Fruit fly (Drosophila melanogaster) whole organism, embryonic: Measurements from ENCODE around the gene CG10581.
A peak's percentile ranks its signal among the peaks of the same experiment; 100 is the strongest.

ENCODE experiments used
- CG10462 ChIP-seq: fragments of 200-800 bp; sonication (Bioruptor generic); optimal IDR thresholded peaks from 2 replicates; lab custom pipeline; 2016; ENCODE audit warnings: missing biosample characterization, missing genetic modification characterization
- CG12299 ChIP-seq: fragments of 200-800 bp; sonication (Bioruptor generic); optimal IDR thresholded peaks from 2 replicates; lab custom pipeline; 2018; ENCODE audit warnings: missing biosample characterization, mild to moderate bottlenecking, missing genetic modification characterization
- CG14965 ChIP-seq: fragments of 200-800 bp; sonication (Bioruptor generic); optimal IDR thresholded peaks from 2 replicates; lab custom pipeline; 2016; ENCODE audit warnings: missing biosample characterization, missing genetic modification characterization, borderline replicate concordance
- CG15514 ChIP-seq: fragments of 200-800 bp; sonication (Bioruptor generic); optimal IDR thresholded peaks from 3 replicates; lab custom pipeline; 2017; ENCODE audit warnings: missing biosample characterization, missing genetic modification characterization, mild to moderate bottlenecking, moderate library complexity, missing genetic modification reagents
- CG1602 ChIP-seq: fragments of 200-800 bp; sonication (Bioruptor generic); optimal IDR thresholded peaks from 3 replicates; lab custom pipeline; 2016; ENCODE audit warnings: missing biosample characterization, missing genetic modification characterization
- CG16779 ChIP-seq: fragments of 200-800 bp; sonication (Bioruptor generic); IDR thresholded peaks from 2 replicates; pipeline ENCODE4 v1.3.6; 2022; ENCODE audit warnings: missing biosample characterization, missing genetic modification characterization
- CG17328 ChIP-seq: fragments of 200-800 bp; sonication (Bioruptor generic); IDR thresholded peaks from 2 replicates; pipeline ENCODE4 v1.3.6; 2022; ENCODE audit warnings: missing biosample characterization, missing genetic modification characterization
- CG2116 ChIP-seq: fragments of 200-800 bp; sonication (Bioruptor generic); optimal IDR thresholded peaks from 3 replicates; lab custom pipeline; 2018; ENCODE audit warnings: missing biosample characterization, mild to moderate bottlenecking, missing genetic modification characterization
- CG2120 ChIP-seq: fragments of 200-800 bp; sonication (Bioruptor generic); optimal IDR thresholded peaks from 3 replicates; lab custom pipeline; 2016; ENCODE audit warnings: missing biosample characterization, missing genetic modification characterization
- CG30431 ChIP-seq: fragments of 200-800 bp; sonication (Bioruptor generic); optimal IDR thresholded peaks from 2 replicates; lab custom pipeline; 2017; ENCODE audit warnings: missing biosample characterization, missing genetic modification characterization
- CG32767 ChIP-seq: fragments of 200-800 bp; sonication (Bioruptor generic); IDR thresholded peaks from 2 replicates; pipeline ENCODE4 v1.3.6; 2022; ENCODE audit warnings: missing biosample characterization, missing genetic modification characterization
- CG7372 ChIP-seq: fragments of 200-800 bp; sonication (Bioruptor generic); IDR thresholded peaks from 2 replicates; pipeline ENCODE4 v1.3.6; 2022; ENCODE audit warnings: missing biosample characterization, missing genetic modification characterization
- CG7786 ChIP-seq: fragments of 200-800 bp; sonication (Bioruptor generic); optimal IDR thresholded peaks from 2 replicates; lab custom pipeline; 2016; ENCODE audit warnings: missing biosample characterization, missing genetic modification characterization
- CG7928 ChIP-seq: fragments of 200-800 bp; sonication (Bioruptor generic); optimal IDR thresholded peaks from 2 replicates; lab custom pipeline; 2017; ENCODE audit warnings: missing biosample characterization, mild to moderate bottlenecking, missing genetic modification characterization
- Dip2 ChIP-seq: fragments of 200-800 bp; sonication (Bioruptor generic); IDR thresholded peaks from 2 replicates; pipeline ENCODE4 v1.3.6; 2022; ENCODE audit warnings: missing biosample characterization, missing genetic modification characterization
- Dp ChIP-seq: fragments of 200-800 bp; sonication (Bioruptor generic); optimal IDR thresholded peaks from 2 replicates; lab custom pipeline; 2018; ENCODE audit warnings: missing biosample characterization, mild to moderate bottlenecking, missing genetic modification characterization, moderate library complexity
- Gsc ChIP-seq: fragments of 200-800 bp; sonication (Bioruptor generic); IDR thresholded peaks from 2 replicates; pipeline ENCODE4 v1.3.6; 2022; ENCODE audit warnings: missing biosample characterization, missing genetic modification characterization
- Gug ChIP-seq: fragments of 200-800 bp; sonication (Bioruptor generic); IDR thresholded peaks from 4 replicates; pipeline ENCODE4 v1.3.6; 2022; ENCODE audit warnings: missing biosample characterization, missing genetic modification characterization
- H15 ChIP-seq: fragments of 200-800 bp; sonication (Bioruptor generic); IDR thresholded peaks from 3 replicates; pipeline ENCODE4 v1.3.6; 2022; ENCODE audit warnings: missing biosample characterization, missing genetic modification characterization
- Hand ChIP-seq: fragments of 200-800 bp; sonication (Bioruptor generic); optimal IDR thresholded peaks from 2 replicates; lab custom pipeline; 2017; ENCODE audit warnings: mild to moderate bottlenecking, missing biosample characterization, missing genetic modification reagents, missing genetic modification characterization
- Hey ChIP-seq: fragments of 200-800 bp; sonication (Bioruptor generic); optimal IDR thresholded peaks from 3 replicates; lab custom pipeline; 2018; ENCODE audit warnings: missing biosample characterization, mild to moderate bottlenecking, missing genetic modification characterization
- Hmx ChIP-seq: fragments of 200-800 bp; sonication (Bioruptor generic); optimal IDR thresholded peaks from 2 replicates; lab custom pipeline; 2016; ENCODE audit warnings: missing biosample characterization, missing genetic modification characterization
- Hr39 ChIP-seq: fragments of >200 bp; optimal IDR thresholded peaks from 2 replicates; lab custom pipeline; 2017
- Hr51 ChIP-seq, 2 experiments: fragments of 200-800 bp; sonication (Bioruptor generic); optimal IDR thresholded peaks; 2 replicates in 1 of 2; 3 replicates in 1 of 2; lab custom pipeline; 2016 to 2018; ENCODE audit warnings: missing biosample characterization in 2 of 2, missing genetic modification characterization in 2 of 2, mild to moderate bottlenecking in 1 of 2, moderate library complexity in 1 of 2
- Lhr ChIP-seq: fragments of 200-800 bp; sonication (Bioruptor generic); optimal IDR thresholded peaks from 3 replicates; lab custom pipeline; 2017; ENCODE audit warnings: mild to moderate bottlenecking, missing biosample characterization, missing genetic modification reagents, missing genetic modification characterization
- Mes4 ChIP-seq: fragments of 200-800 bp; sonication (Bioruptor generic); optimal IDR thresholded peaks from 2 replicates; lab custom pipeline; 2016; ENCODE audit warnings: missing biosample characterization, missing genetic modification characterization
- Pdp1 ChIP-seq, 2 experiments: fragments of 200-800 bp; sonication (Bioruptor generic); optimal IDR thresholded peaks; 3 replicates each; lab custom pipeline; 2016; ENCODE audit warnings: missing biosample characterization in 2 of 2, missing genetic modification characterization in 2 of 2, mild to moderate bottlenecking in 1 of 2, moderate library complexity in 1 of 2
- Rx ChIP-seq: fragments of 200-800 bp; sonication (Bioruptor generic); IDR thresholded peaks from 2 replicates; pipeline ENCODE4 v1.3.6; 2022; ENCODE audit warnings: missing biosample characterization, missing genetic modification characterization
- Sin3A ChIP-seq: fragments of >200 bp; optimal IDR thresholded peaks from 2 replicates; lab custom pipeline; 2018
- Sox100B ChIP-seq: fragments of 200-800 bp; sonication (Bioruptor generic); optimal IDR thresholded peaks from 3 replicates; lab custom pipeline; 2018; ENCODE audit warnings: missing biosample characterization, mild to moderate bottlenecking, missing genetic modification characterization
- abd-A ChIP-seq: fragments of 200-800 bp; sonication (Bioruptor generic); optimal IDR thresholded peaks from 3 replicates; lab custom pipeline; 2019; ENCODE audit warnings: missing biosample characterization, mild to moderate bottlenecking, missing genetic modification characterization, moderate library complexity
- ac ChIP-seq: fragments of 200-800 bp; sonication (Bioruptor generic); optimal IDR thresholded peaks from 3 replicates; lab custom pipeline; 2017; ENCODE audit warnings: missing biosample characterization, mild to moderate bottlenecking, missing genetic modification characterization
- aop ChIP-seq: fragments of 200-800 bp; sonication (Bioruptor generic); IDR thresholded peaks from 2 replicates; pipeline ENCODE4 v1.3.6; 2022; ENCODE audit warnings: missing biosample characterization, missing genetic modification characterization
- ap ChIP-seq: fragments of 200-800 bp; sonication (Bioruptor generic); IDR thresholded peaks from 2 replicates; pipeline ENCODE4 v1.3.6; 2022; ENCODE audit warnings: missing biosample characterization, missing genetic modification characterization
- ato ChIP-seq: fragments of 200-800 bp; sonication (Bioruptor generic); IDR thresholded peaks from 2 replicates; pipeline ENCODE4 v1.3.6; 2022; ENCODE audit warnings: missing biosample characterization, missing genetic modification characterization; ENCODE audit not compliant: partially characterized antibody
- bbx ChIP-seq: fragments of 200-800 bp; sonication (Bioruptor generic); IDR thresholded peaks from 2 replicates; pipeline ENCODE4 v1.3.6; 2022; ENCODE audit warnings: missing biosample characterization, missing genetic modification characterization; ENCODE audit not compliant: partially characterized antibody
- br ChIP-seq: fragments of >200 bp; optimal IDR thresholded peaks from 2 replicates; lab custom pipeline; 2017
- cato ChIP-seq: fragments of 200-800 bp; sonication (Bioruptor generic); optimal IDR thresholded peaks from 2 replicates; lab custom pipeline; 2016; ENCODE audit warnings: missing biosample characterization, missing genetic modification characterization, borderline replicate concordance
- ftz-f1 ChIP-seq: fragments of 200-800 bp; sonication (Bioruptor generic); optimal IDR thresholded peaks from 2 replicates; lab custom pipeline; 2016; ENCODE audit warnings: missing biosample characterization, missing genetic modification characterization
- grau ChIP-seq: fragments of 200-800 bp; optimal IDR thresholded peaks from 3 replicates; lab custom pipeline; 2019; ENCODE audit warnings: missing biosample characterization, mild to moderate bottlenecking, missing genetic modification characterization, moderate library complexity
- gsb-n ChIP-seq: fragments of 200-800 bp; sonication (Bioruptor generic); optimal IDR thresholded peaks from 3 replicates; lab custom pipeline; 2018; ENCODE audit warnings: missing biosample characterization, mild to moderate bottlenecking, missing genetic modification characterization
- gt ChIP-seq: fragments of 200-800 bp; sonication (Bioruptor generic); IDR thresholded peaks from 2 replicates; pipeline ENCODE4 v1.3.6; 2022; ENCODE audit warnings: missing biosample characterization, missing genetic modification characterization
- kah ChIP-seq: fragments of 200-800 bp; sonication (Bioruptor generic); optimal IDR thresholded peaks from 2 replicates; lab custom pipeline; 2018; ENCODE audit warnings: missing biosample characterization, mild to moderate bottlenecking, missing genetic modification characterization
- nau ChIP-seq: fragments of 200-800 bp; sonication (Bioruptor generic); optimal IDR thresholded peaks from 3 replicates; lab custom pipeline; 2017; ENCODE audit warnings: missing biosample characterization, mild to moderate bottlenecking, missing genetic modification characterization, missing genetic modification reagents
- pb ChIP-seq: fragments of 200-800 bp; sonication (Bioruptor generic); optimal IDR thresholded peaks from 3 replicates; lab custom pipeline; 2016; ENCODE audit warnings: missing biosample characterization, missing genetic modification characterization
- sisA ChIP-seq: fragments of 200-800 bp; sonication (Bioruptor generic); IDR thresholded peaks from 2 replicates; pipeline ENCODE4 v1.3.6; 2022; ENCODE audit warnings: missing biosample characterization, missing genetic modification characterization
- tap ChIP-seq: fragments of 200-800 bp; optimal IDR thresholded peaks from 3 replicates; lab custom pipeline; 2019; ENCODE audit warnings: missing biosample characterization, mild to moderate bottlenecking, missing genetic modification characterization, moderate library complexity
- tll ChIP-seq, 2 experiments: fragments of 200-800 bp in 1 of 2; fragments of >200 bp in 1 of 2; sonication (Bioruptor generic) in 1 of 2; optimal IDR thresholded peaks; 2 replicates each; lab custom pipeline; 2017 to 2019; ENCODE audit warnings: missing biosample characterization in 2 of 2, missing genetic modification characterization in 2 of 2, mild to moderate bottlenecking in 1 of 2, moderate library complexity in 1 of 2
- toy ChIP-seq: fragments of 200-800 bp; sonication (Bioruptor generic); IDR thresholded peaks from 2 replicates; pipeline ENCODE4 v1.3.6; 2022; ENCODE audit warnings: missing biosample characterization, missing genetic modification characterization
- vfl ChIP-seq: fragments of 200-800 bp; sonication (Bioruptor generic); optimal IDR thresholded peaks from 2 replicates; lab custom pipeline; 2016; ENCODE audit warnings: missing biosample characterization, missing genetic modification characterization
- vnd ChIP-seq: fragments of 200-800 bp; sonication (Bioruptor generic); IDR thresholded peaks from 3 replicates; pipeline ENCODE4 v1.3.6; 2022; ENCODE audit warnings: missing biosample characterization, missing genetic modification characterization; ENCODE audit not compliant: partially characterized antibody
- wek ChIP-seq: fragments of 200-800 bp; sonication (Bioruptor generic); optimal IDR thresholded peaks from 3 replicates; lab custom pipeline; 2018; ENCODE audit warnings: missing biosample characterization, mild to moderate bottlenecking, missing genetic modification characterization, moderate library complexity

Gene CG10581

dm6 chr3L:21049417-21049914 is 15.5 kb upstream of the CG10581 start (continued):
- TF ChIP-seq Gug (GFP tag; lab: Robert Waterston, UW) (no peak), aop (no peak), Mes4 (GFP tag; lab: Kevin White, UChicago) (no peak), Pdp1 (GFP tag; optimal IDR thresholded peaks at IDR 0.05; lab: Kevin White, UChicago) (peak in 1 of 2 experiments; percentile 93), gt (GFP tag; lab: Robert Waterston, UW) (no peak), br (lab: Kevin White, UChicago) (no peak), CG2120 (peak; percentile 13), Hey (tag; lab: Kevin White, UChicago) (no peak), Hand (GFP tag; lab: Kevin White, UChicago) (no peak), CG14965 (no peak), CG1602 (no peak), CG7928 (no peak), Hr51 (GFP tag; optimal IDR thresholded peaks at IDR 0.05; lab: Kevin White, UChicago) (peak in 1 of 2 experiments; percentile 8), kah (GFP tag; lab: Kevin White, UChicago) (no peak), CG17328 (GFP tag; lab: Robert Waterston, UW) (0 out of 2 replicates have a peak, but pooled peaks have one; percentile 34), gsb-n (no peak), CG15514 (peak; percentile 47), CG30431 (GFP tag; lab: Kevin White, UChicago) (no peak), sisA (GFP tag; lab: Robert Waterston, UW) (peak; percentile 27; the same call in 1 of the 2 replicates), CG7786 (no peak), CG16779 (GFP tag; lab: Robert Waterston, UW) (no peak), tll (GFP tag; optimal IDR thresholded peaks at IDR 0.05; lab: Kevin White, UChicago) (no peak), Hmx (no peak), CG10462 (GFP tag; lab: Kevin White, UChicago) (no peak), Dip2 (GFP tag; lab: Robert Waterston, UW) (no peak), ac (GFP tag; lab: Kevin White, UChicago) (no peak), Sox100B (GFP tag; lab: Kevin White, UChicago) (no peak), nau (GFP tag; lab: Kevin White, UChicago) (no peak), tap (tag; lab: Kevin White, UChicago) (no peak), wek (peak; percentile 89), pb (peak; percentile 8), bbx (peak; percentile 49), CG12299 (tag; lab: Kevin White, UChicago) (peak; percentile 23), Hr39 (lab: Kevin White, UChicago) (no peak), vnd (GFP tag; lab: Robert Waterston, UW) (no peak), ato (no peak), vfl (no peak), CG32767 (no peak), toy (GFP tag; lab: Robert Waterston, UW) (no peak), Rx (GFP tag; lab: Robert Waterston, UW) (no peak), Sin3A (lab: Kevin White, UChicago) (no peak), CG2116 (GFP tag; lab: Kevin White, UChicago) (peak; percentile 27), Lhr (peak; percentile 75), cato (no peak), H15 (GFP tag; lab: Robert Waterston, UW) (no peak), Dp (GFP tag; lab: Kevin White, UChicago) (no peak), Gsc (no peak), CG7372 (peak; percentile 36; the same call in 1 of the 2 replicates), ftz-f1 (GFP tag; lab: Kevin White, UChicago) (peak; percentile 51), abd-A (tag; lab: Kevin White, UChicago) (peak; percentile 38), grau (tag; lab: Kevin White, UChicago) (peak; percentile 30), ap (GFP tag; lab: Robert Waterston, UW) (no peak)
